Worm (Caenorhabditis elegans): ENCODE results near the gene F36D4.5.
"Not testable (repeated sequence)": the region's sequence is repeated elsewhere in the genome, so short reads cannot be mapped to it uniquely, and the experiment has no call there.

F36D4.5 gene

DNA sequence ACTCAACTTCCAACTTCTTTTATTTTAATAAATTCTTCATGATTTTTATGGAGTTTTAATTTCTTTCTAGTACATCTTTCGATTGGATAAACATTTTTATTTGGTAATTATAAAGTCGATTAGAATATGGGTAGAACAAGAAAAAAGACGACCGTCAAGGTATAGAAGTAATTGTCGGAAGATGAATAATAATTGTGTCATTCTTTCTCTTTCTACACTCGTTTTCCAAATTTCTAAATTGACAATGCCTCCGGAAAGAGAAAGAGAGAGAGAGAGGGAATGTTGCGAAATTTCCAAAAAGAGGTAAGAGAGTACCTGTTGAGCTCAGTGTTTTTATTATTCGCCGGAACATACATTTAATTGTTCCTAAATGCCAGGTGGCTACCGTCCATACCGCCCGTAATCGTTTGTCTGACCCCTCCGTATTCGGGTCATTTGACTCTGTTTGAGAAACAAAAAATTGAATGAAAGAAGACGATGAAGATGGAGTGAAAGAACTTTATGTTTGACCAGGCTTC lies 43.7 kb downstream of the F36D4.5 start, which contains the start of gene E02C12.12:
TSS of gene E02C12.12 (minus strand) at position 468 of the 518 bp plus-strand sequence.
- TF ChIP-seq ceh-36 (tag; optimal IDR thresholded peaks at IDR 0.05) (no peak), aly-1 (tag; optimal IDR thresholded peaks at IDR 0.05) (no peak), ama-1 (optimal IDR thresholded peaks at IDR 0.05) (no peak), flt-1 (GFP tag; IDR thresholded peaks at IDR 0.05) (no peak), ets-7 (tag; optimal IDR thresholded peaks at IDR 0.05) (no peak), scrt-1 (GFP tag; IDR thresholded peaks at IDR 0.05) (no peak), pes-1 (GFP tag; IDR thresholded peaks at IDR 0.05) (no peak), tra-4 (tag; optimal IDR thresholded peaks at IDR 0.05) (no peak), hmg-4 (GFP tag; optimal IDR thresholded peaks at IDR 0.05) (no peak), F13C5.2 (tag; optimal IDR thresholded peaks at IDR 0.05) (no peak), hnd-1 (tag; optimal IDR thresholded peaks at IDR 0.05) (no peak), B0310.2 (tag; optimal IDR thresholded peaks at IDR 0.05) (no peak), ceh-13 (GFP tag; optimal IDR thresholded peaks at IDR 0.05) (no peak), sea-1 (GFP tag; conservative IDR thresholded peaks at IDR 0.05) (no peak), tbx-11 (GFP tag; IDR thresholded peaks at IDR 0.05) (no peak), hmbx-1 (tag; optimal IDR thresholded peaks at IDR 0.05) (no peak), tbx-37 (GFP tag; conservative IDR thresholded peaks at IDR 0.05) (no peak)

DNA sequence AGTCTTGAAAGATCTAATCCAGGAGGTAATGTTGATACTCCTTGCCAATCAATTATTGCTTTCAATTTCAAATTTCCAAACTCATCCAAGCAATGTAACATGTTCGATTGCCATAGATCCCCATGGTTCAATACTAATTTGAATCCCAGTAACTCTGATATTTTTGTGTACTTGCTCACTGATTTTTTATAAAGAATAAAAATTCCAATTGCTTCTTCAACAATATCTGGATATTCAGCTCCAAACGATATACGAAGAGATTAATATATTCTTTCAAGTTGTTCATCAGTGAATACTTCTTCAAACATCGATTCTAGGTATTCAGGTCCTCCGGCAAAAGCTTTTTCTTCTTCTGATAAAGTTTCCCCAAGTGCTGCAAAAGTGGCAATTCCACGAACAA lies 45.8 kb downstream of the F36D4.5 start, which contains the start of gene E02C12.11:
TSS of gene E02C12.11 (minus strand) at position 101 of the 400 bp plus-strand sequence.
- not testable (repeated sequence) for TF ChIP-seq ama-1 (optimal IDR thresholded peaks at IDR 0.05); aly-1 (tag; optimal IDR thresholded peaks at IDR 0.05); tra-4 (tag; optimal IDR thresholded peaks at IDR 0.05)

DNA sequence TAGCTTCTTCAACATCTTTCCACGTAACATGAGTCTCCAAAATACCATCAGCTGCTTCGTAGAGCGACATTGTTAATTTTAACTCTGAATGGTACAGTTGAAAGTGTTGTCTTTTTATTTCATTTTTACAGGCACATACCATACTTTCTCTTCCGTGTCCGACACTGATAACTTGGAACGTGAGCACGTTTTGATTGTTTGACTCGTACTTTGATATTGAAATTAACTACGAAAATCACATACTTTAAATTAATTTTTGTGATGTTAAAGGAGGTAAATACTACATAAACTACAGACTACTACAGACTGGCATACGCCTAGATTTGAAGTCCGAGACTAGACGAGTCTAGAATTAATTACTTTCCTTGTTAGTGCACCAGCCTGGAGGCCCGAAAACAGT lies 47.3 kb downstream of the F36D4.5 start, which contains the start of gene E02C12.10:
TSS of gene E02C12.10 (minus strand) at position 75 of the 400 bp plus-strand sequence.
- TF ChIP-seq flt-1 (GFP tag; IDR thresholded peaks at IDR 0.05) (no peak), tra-4 (tag; optimal IDR thresholded peaks at IDR 0.05) (no peak), tbx-11 (GFP tag; IDR thresholded peaks at IDR 0.05) (no peak), tbx-37 (GFP tag; conservative IDR thresholded peaks at IDR 0.05) (no peak), pes-1 (GFP tag; IDR thresholded peaks at IDR 0.05) (no peak), scrt-1 (GFP tag; IDR thresholded peaks at IDR 0.05) (no peak), hnd-1 (tag; optimal IDR thresholded peaks at IDR 0.05) (no peak), F13C5.2 (tag; optimal IDR thresholded peaks at IDR 0.05) (no peak)

DNA sequence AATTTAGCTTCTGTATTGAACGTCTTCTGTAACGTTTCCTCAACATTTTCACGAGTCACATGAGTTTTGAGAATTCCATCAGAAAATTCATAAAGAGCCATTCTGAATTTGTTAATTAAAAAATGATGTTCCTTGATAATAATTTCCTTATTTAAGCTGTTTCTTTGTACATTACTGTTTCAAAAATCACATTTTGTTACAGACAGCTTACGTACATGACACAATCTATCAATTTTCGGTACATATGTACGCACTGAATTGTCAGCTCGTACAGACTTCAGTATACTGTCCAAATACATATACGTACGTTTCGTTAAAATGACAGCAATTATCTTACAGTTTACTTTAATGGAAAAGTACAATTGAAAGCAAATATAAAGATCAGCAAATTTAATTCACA lies 49.2 kb downstream of the F36D4.5 start, which contains the start of gene E02C12.19:
TSS of gene E02C12.19 (minus strand) at position 101 of the 400 bp plus-strand sequence.
- TF ChIP-seq sea-1 (GFP tag; conservative IDR thresholded peaks at IDR 0.05) (no peak), flt-1 (GFP tag; IDR thresholded peaks at IDR 0.05) (no peak)

DNA sequence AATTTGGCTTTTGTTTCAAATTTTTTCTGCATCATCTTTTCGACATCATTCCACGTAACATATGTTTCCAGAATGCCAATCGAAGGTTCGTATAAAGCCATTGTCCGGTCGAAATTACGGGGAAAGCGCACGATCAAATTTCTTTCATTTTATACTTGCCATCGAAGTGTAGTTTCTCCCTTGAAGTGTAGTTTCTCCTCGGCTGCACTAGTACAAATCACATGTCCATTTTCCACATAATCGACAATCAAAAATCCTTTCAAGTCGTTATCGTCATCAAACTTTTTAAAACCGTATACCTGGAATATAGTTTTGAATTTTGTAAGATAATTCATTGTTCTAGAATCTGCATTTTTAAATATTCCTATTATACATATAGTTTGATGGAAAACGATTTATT lies 50.2 kb downstream of the F36D4.5 start, which contains the start of gene E02C12.9:
TSS of gene E02C12.9 (minus strand) at position 101 of the 400 bp plus-strand sequence.
- TF ChIP-seq B0310.2 (tag; optimal IDR thresholded peaks at IDR 0.05) (no peak), hmbx-1 (tag; optimal IDR thresholded peaks at IDR 0.05) (no peak), scrt-1 (GFP tag; IDR thresholded peaks at IDR 0.05) (no peak), ceh-36 (tag; optimal IDR thresholded peaks at IDR 0.05) (no peak), ama-1 (optimal IDR thresholded peaks at IDR 0.05) (no peak), ets-7 (tag; optimal IDR thresholded peaks at IDR 0.05) (no peak)

DNA sequence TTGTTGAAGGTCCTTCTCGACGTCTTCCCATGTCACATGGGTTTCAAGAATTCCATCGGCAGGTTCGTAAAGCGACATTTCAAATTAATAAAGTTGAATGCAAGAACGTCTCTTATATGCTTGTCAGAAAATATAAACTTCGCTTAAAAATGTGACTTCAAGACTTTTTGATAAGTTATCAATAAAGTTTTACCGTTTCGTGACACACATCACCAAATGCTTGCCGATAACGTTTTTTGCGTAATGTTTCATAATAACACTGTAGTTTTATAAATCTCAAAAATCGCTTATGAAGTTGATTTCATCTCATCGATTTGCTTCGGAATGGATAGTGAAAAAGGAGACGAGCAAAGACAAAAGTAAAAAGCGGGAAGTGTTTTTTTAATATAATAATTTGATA lies 52.1 kb downstream of the F36D4.5 start, which contains the start of gene E02C12.8:
TSS of gene E02C12.8 (minus strand) at position 141 of the 400 bp plus-strand sequence.
- TF ChIP-seq tbx-11 (GFP tag; IDR thresholded peaks at IDR 0.05) (no peak), sea-1 (GFP tag; conservative IDR thresholded peaks at IDR 0.05) (no peak), F13C5.2 (tag; optimal IDR thresholded peaks at IDR 0.05) (no peak), hmbx-1 (tag; optimal IDR thresholded peaks at IDR 0.05) (no peak), pes-1 (GFP tag; IDR thresholded peaks at IDR 0.05) (no peak), ceh-36 (tag; optimal IDR thresholded peaks at IDR 0.05) (no peak), aly-1 (tag; optimal IDR thresholded peaks at IDR 0.05) (no peak), tra-4 (tag; optimal IDR thresholded peaks at IDR 0.05) (no peak), tbx-37 (GFP tag; conservative IDR thresholded peaks at IDR 0.05) (no peak), scrt-1 (GFP tag; IDR thresholded peaks at IDR 0.05) (no peak), ceh-13 (GFP tag; optimal IDR thresholded peaks at IDR 0.05) (no peak)

DNA sequence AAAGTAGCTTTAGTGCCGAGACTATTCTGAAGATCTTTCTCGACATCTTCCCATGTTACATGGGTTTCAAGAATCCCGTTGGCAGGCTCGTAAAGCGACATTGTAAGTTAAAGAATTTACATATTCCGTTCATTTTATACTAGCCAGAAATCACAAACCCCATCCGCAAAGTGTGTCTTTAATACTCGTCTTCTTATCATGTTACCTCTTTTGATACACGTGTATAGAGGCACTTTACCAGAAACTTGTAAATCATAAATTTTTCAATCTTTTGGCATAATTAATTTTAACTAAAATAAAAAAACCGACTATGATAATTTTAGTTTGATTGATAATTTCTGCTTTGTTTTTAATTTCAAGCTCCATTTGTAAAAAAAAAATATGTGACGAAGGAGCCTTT lies 54.6 kb downstream of the F36D4.5 start, which contains the start of gene E02C12.6:
TSS of gene E02C12.6 (minus strand) at position 101 of the 400 bp plus-strand sequence.
- TF ChIP-seq scrt-1 (GFP tag; IDR thresholded peaks at IDR 0.05): no peak
- no peak for TF ChIP-seq sea-1 (GFP tag; conservative IDR thresholded peaks at IDR 0.05)
- TF ChIP-seq B0310.2 (tag; optimal IDR thresholded peaks at IDR 0.05): no peak
- no peak for TF ChIP-seq tbx-11 (GFP tag; IDR thresholded peaks at IDR 0.05)
- TF ChIP-seq hmbx-1 (tag; optimal IDR thresholded peaks at IDR 0.05): no peak
- TF ChIP-seq tbx-37 (GFP tag; conservative IDR thresholded peaks at IDR 0.05): no peak

Data from whole organism, early embryonic.